Fruit fly (Drosophila melanogaster) whole organism, embryonic: Measurements from ENCODE around the gene Tctp.

Experiments used
- Ada2b ChIP-seq: fragments of 200-800 bp; sonication (Bioruptor generic); IDR thresholded peaks from 2 replicates; pipeline ENCODE4 v1.3.6; 2022; ENCODE audit warnings: missing biosample characterization, missing genetic modification characterization
- CG1024 ChIP-seq: fragments of 200-800 bp; sonication (Bioruptor generic); IDR thresholded peaks from 2 replicates; pipeline ENCODE4 v1.3.6; 2022; ENCODE audit warnings: missing biosample characterization, missing genetic modification characterization
- CG10431 ChIP-seq: fragments of 200-800 bp; sonication (Bioruptor generic); optimal IDR thresholded peaks from 3 replicates; lab custom pipeline; 2018; ENCODE audit warnings: missing biosample characterization, mild to moderate bottlenecking, missing genetic modification characterization
- CG11398 ChIP-seq: fragments of 200-800 bp; sonication (Bioruptor generic); optimal IDR thresholded peaks from 2 replicates; lab custom pipeline; 2016; ENCODE audit warnings: missing biosample characterization, missing genetic modification characterization
- CG11504 ChIP-seq: fragments of 200-800 bp; sonication (Bioruptor generic); optimal IDR thresholded peaks from 3 replicates; lab custom pipeline; 2019; ENCODE audit warnings: missing biosample characterization, mild to moderate bottlenecking, missing genetic modification characterization, moderate library complexity
- CG11695 ChIP-seq: fragments of 200-800 bp; sonication (Bioruptor generic); IDR thresholded peaks from 3 replicates; pipeline ENCODE4 v1.3.6; 2022; ENCODE audit warnings: missing biosample characterization, missing genetic modification characterization
- CG12769 ChIP-seq: fragments of 200-800 bp; sonication (Bioruptor generic); optimal IDR thresholded peaks from 2 replicates; lab custom pipeline; 2019; ENCODE audit warnings: missing biosample characterization, mild to moderate bottlenecking, missing genetic modification characterization, moderate library complexity
- CG13287 ChIP-seq: fragments of 200-800 bp; sonication (Bioruptor generic); IDR thresholded peaks from 2 replicates; pipeline ENCODE4 v1.3.6; 2022; ENCODE audit warnings: missing biosample characterization, missing genetic modification characterization; ENCODE audit not compliant: partially characterized antibody
- CG16779 ChIP-seq: fragments of 200-800 bp; sonication (Bioruptor generic); IDR thresholded peaks from 2 replicates; pipeline ENCODE4 v1.3.6; 2022; ENCODE audit warnings: missing biosample characterization, missing genetic modification characterization
- CG16815 ChIP-seq: fragments of 200-800 bp; sonication (Bioruptor generic); optimal IDR thresholded peaks from 3 replicates; lab custom pipeline; 2017; ENCODE audit warnings: missing biosample characterization, mild to moderate bottlenecking, missing genetic modification characterization
- CG17385 ChIP-seq: fragments of 200-800 bp; sonication (Bioruptor generic); optimal IDR thresholded peaks from 3 replicates; lab custom pipeline; 2018; ENCODE audit warnings: missing biosample characterization, mild to moderate bottlenecking, missing genetic modification characterization
- CG3065 ChIP-seq: fragments of 200-800 bp; sonication (Bioruptor generic); optimal IDR thresholded peaks from 2 replicates; lab custom pipeline; 2016; ENCODE audit warnings: missing biosample characterization, missing genetic modification characterization
- CG34224 ChIP-seq: fragments of 200-800 bp; sonication (Bioruptor generic); IDR thresholded peaks from 3 replicates; pipeline ENCODE4 v1.3.6; 2022; ENCODE audit warnings: missing biosample characterization, missing genetic modification characterization; ENCODE audit not compliant: partially characterized antibody
- CG34422 ChIP-seq: fragments of 200-800 bp; sonication (Bioruptor generic); IDR thresholded peaks from 3 replicates; pipeline ENCODE4 v1.3.6; 2022; ENCODE audit warnings: missing biosample characterization, missing genetic modification characterization
- CG3838 ChIP-seq: fragments of 200-800 bp; sonication (Bioruptor generic); optimal IDR thresholded peaks from 3 replicates; lab custom pipeline; 2016; ENCODE audit warnings: missing biosample characterization, missing genetic modification characterization
- Dek ChIP-seq: fragments of 200-800 bp; sonication (Bioruptor generic); optimal IDR thresholded peaks from 3 replicates; lab custom pipeline; 2019; ENCODE audit warnings: missing biosample characterization, mild to moderate bottlenecking, missing genetic modification characterization, moderate library complexity
- Dp ChIP-seq: fragments of 200-800 bp; sonication (Bioruptor generic); optimal IDR thresholded peaks from 2 replicates; lab custom pipeline; 2018; ENCODE audit warnings: missing biosample characterization, mild to moderate bottlenecking, missing genetic modification characterization, moderate library complexity
- Ets97D ChIP-seq: fragments of 200-800 bp; sonication (Bioruptor generic); optimal IDR thresholded peaks from 3 replicates; lab custom pipeline; 2016; ENCODE audit warnings: missing biosample characterization, missing genetic modification characterization
- GATAe ChIP-seq: fragments of 200-800 bp; sonication (Bioruptor generic); conservative IDR thresholded peaks from 2 replicates; pipeline ENCODE4 v1.3.6; 2022; ENCODE audit warnings: missing biosample characterization, missing genetic modification characterization
- Gsc ChIP-seq: fragments of 200-800 bp; sonication (Bioruptor generic); IDR thresholded peaks from 2 replicates; pipeline ENCODE4 v1.3.6; 2022; ENCODE audit warnings: missing biosample characterization, missing genetic modification characterization
- HLH4C ChIP-seq: fragments of 200-800 bp; sonication (Bioruptor generic); IDR thresholded peaks from 3 replicates; pipeline ENCODE4 v1.3.6; 2022; ENCODE audit warnings: missing biosample characterization, missing genetic modification characterization; ENCODE audit not compliant: partially characterized antibody
- Hmx ChIP-seq: fragments of 200-800 bp; sonication (Bioruptor generic); optimal IDR thresholded peaks from 2 replicates; lab custom pipeline; 2016; ENCODE audit warnings: missing biosample characterization, missing genetic modification characterization
- Hr51 ChIP-seq, 2 experiments: fragments of 200-800 bp; sonication (Bioruptor generic); optimal IDR thresholded peaks; 2 replicates in 1 of 2; 3 replicates in 1 of 2; lab custom pipeline; 2016 to 2018; ENCODE audit warnings: missing biosample characterization in 2 of 2, missing genetic modification characterization in 2 of 2, mild to moderate bottlenecking in 1 of 2, moderate library complexity in 1 of 2
- MESR4 ChIP-seq: fragments of 200-800 bp; sonication (Bioruptor generic); optimal IDR thresholded peaks from 2 replicates; lab custom pipeline; 2018; ENCODE audit warnings: missing biosample characterization, mild to moderate bottlenecking, missing genetic modification characterization, moderate library complexity
- NC2β ChIP-seq: fragments of 200-800 bp; sonication (Bioruptor generic); optimal IDR thresholded peaks from 2 replicates; lab custom pipeline; 2016; ENCODE audit warnings: missing biosample characterization, missing genetic modification characterization
- Pdp1 ChIP-seq, 2 experiments: fragments of 200-800 bp; sonication (Bioruptor generic); optimal IDR thresholded peaks; 3 replicates each; lab custom pipeline; 2016; ENCODE audit warnings: missing biosample characterization in 2 of 2, missing genetic modification characterization in 2 of 2, mild to moderate bottlenecking in 1 of 2, moderate library complexity in 1 of 2
- Sox102F ChIP-seq: fragments of 200-800 bp; sonication (Bioruptor generic); optimal IDR thresholded peaks from 2 replicates; lab custom pipeline; 2018; ENCODE audit warnings: missing biosample characterization, mild to moderate bottlenecking, missing genetic modification characterization, moderate library complexity
- Spps ChIP-seq: fragments of 200-800 bp; sonication (Bioruptor generic); optimal IDR thresholded peaks from 2 replicates; lab custom pipeline; 2018; ENCODE audit warnings: missing biosample characterization, mild to moderate bottlenecking, missing genetic modification characterization
- ato ChIP-seq: fragments of 200-800 bp; sonication (Bioruptor generic); IDR thresholded peaks from 2 replicates; pipeline ENCODE4 v1.3.6; 2022; ENCODE audit warnings: missing biosample characterization, missing genetic modification characterization; ENCODE audit not compliant: partially characterized antibody
- bbx ChIP-seq: fragments of 200-800 bp; sonication (Bioruptor generic); IDR thresholded peaks from 2 replicates; pipeline ENCODE4 v1.3.6; 2022; ENCODE audit warnings: missing biosample characterization, missing genetic modification characterization; ENCODE audit not compliant: partially characterized antibody
- bowl ChIP-seq: fragments of 200-800 bp; sonication (Bioruptor generic); IDR thresholded peaks from 2 replicates; pipeline ENCODE4 v1.3.6; 2022; ENCODE audit warnings: missing biosample characterization, missing genetic modification characterization
- dm ChIP-seq: fragments of 200-800 bp; sonication (Bioruptor generic); optimal IDR thresholded peaks from 3 replicates; lab custom pipeline; 2016; ENCODE audit warnings: missing biosample characterization, missing genetic modification characterization
- dpn ChIP-seq, 2 experiments: fragments of 200-800 bp; sonication (Bioruptor generic); optimal IDR thresholded peaks; 3 replicates each; lab custom pipeline; 2016; ENCODE audit warnings: missing biosample characterization in 2 of 2, missing genetic modification characterization in 2 of 2
- fru ChIP-seq: fragments of >200 bp; optimal IDR thresholded peaks from 2 replicates; lab custom pipeline; 2017
- hbn ChIP-seq: fragments of 200-800 bp; sonication (Bioruptor generic); IDR thresholded peaks from 2 replicates; pipeline ENCODE4 v1.3.6; 2022; ENCODE audit warnings: missing biosample characterization, missing genetic modification characterization; ENCODE audit not compliant: partially characterized antibody
- hkb ChIP-seq, 2 experiments: fragments of 200-800 bp in 1 of 2; fragments of >200 bp in 1 of 2; sonication (Bioruptor generic) in 1 of 2; IDR thresholded peaks in 1 of 2; optimal IDR thresholded peaks in 1 of 2; 2 replicates each; pipeline versions ENCODE4 v1.3.6 to Lab custom; 2017 to 2022; ENCODE audit warnings: missing biosample characterization in 1 of 2, missing genetic modification characterization in 1 of 2
- hth ChIP-seq: fragments of >200 bp; optimal IDR thresholded peaks from 2 replicates; lab custom pipeline; 2017; ENCODE audit warnings: inconsistent platforms
- mam ChIP-seq: fragments of 200-800 bp; sonication (Bioruptor generic); optimal IDR thresholded peaks from 3 replicates; lab custom pipeline; 2016; ENCODE audit warnings: missing biosample characterization, missing genetic modification characterization
- mirr ChIP-seq: fragments of 200-800 bp; sonication (Bioruptor generic); optimal IDR thresholded peaks from 3 replicates; lab custom pipeline; 2018; ENCODE audit warnings: missing biosample characterization, mild to moderate bottlenecking, missing genetic modification characterization
- prd ChIP-seq, 3 experiments: fragments of >200 bp in 2 of 3; fragments of 200-800 bp in 1 of 3; sonication (Bioruptor generic) in 1 of 3; optimal IDR thresholded peaks in 2 of 3; IDR thresholded peaks in 1 of 3; 2 replicates in 2 of 3; 3 replicates in 1 of 3; pipeline versions ENCODE4 v1.3.6 to Lab custom; 2017 to 2022; ENCODE audit warnings: missing biosample characterization in 1 of 3, missing genetic modification characterization in 1 of 3
- sens ChIP-seq: fragments of 200-800 bp; sonication (Bioruptor generic); peaks from one replicate; lab custom pipeline; 2016; ENCODE audit warnings: missing biosample characterization, missing genetic modification characterization
- sens-2 ChIP-seq: fragments of 200-800 bp; sonication (Bioruptor generic); IDR thresholded peaks from 2 replicates; pipeline ENCODE4 v1.3.6; 2022; ENCODE audit warnings: missing biosample characterization, missing genetic modification characterization
- sna ChIP-seq: fragments of 200-800 bp; sonication (Bioruptor generic); IDR thresholded peaks from 2 replicates; pipeline ENCODE4 v1.3.6; 2022; ENCODE audit warnings: missing biosample characterization, missing genetic modification characterization; ENCODE audit not compliant: partially characterized antibody
- stwl ChIP-seq: fragments of 200-800 bp; sonication (Bioruptor generic); optimal IDR thresholded peaks from 3 replicates; lab custom pipeline; 2018; ENCODE audit warnings: missing biosample characterization, mild to moderate bottlenecking, missing genetic modification characterization, moderate library complexity
- sug ChIP-seq: fragments of 200-800 bp; optimal IDR thresholded peaks from 2 replicates; lab custom pipeline; 2019; ENCODE audit warnings: missing biosample characterization, mild to moderate bottlenecking, missing genetic modification characterization, moderate library complexity
- tap ChIP-seq: fragments of 200-800 bp; optimal IDR thresholded peaks from 3 replicates; lab custom pipeline; 2019; ENCODE audit warnings: missing biosample characterization, mild to moderate bottlenecking, missing genetic modification characterization, moderate library complexity
- ttk ChIP-seq: fragments of 200-800 bp; sonication (Bioruptor generic); IDR thresholded peaks from 2 replicates; pipeline ENCODE4 v2.1.2; 2022; ENCODE audit warnings: missing biosample characterization, missing genetic modification characterization
- twi ChIP-seq: fragments of 200-800 bp; optimal IDR thresholded peaks from 2 replicates; lab custom pipeline; 2019; ENCODE audit warnings: missing biosample characterization, mild to moderate bottlenecking, missing genetic modification characterization, moderate library complexity
- wek ChIP-seq: fragments of 200-800 bp; sonication (Bioruptor generic); optimal IDR thresholded peaks from 3 replicates; lab custom pipeline; 2018; ENCODE audit warnings: missing biosample characterization, mild to moderate bottlenecking, missing genetic modification characterization, moderate library complexity
- zen ChIP-seq: fragments of 200-800 bp; sonication (Bioruptor generic); optimal IDR thresholded peaks from 3 replicates; lab custom pipeline; 2018; ENCODE audit warnings: missing biosample characterization, mild to moderate bottlenecking, missing genetic modification characterization, moderate library complexity

Gene Tctp

dm6 chr3R:11236041-11236440 is 26.0 kb downstream of the Tctp start, which contains the start of gene CG31441 (continued):
- TF ChIP-seq CG3838 (GFP tag; lab: Kevin White, UChicago): peak; percentile 39
- no peak for TF ChIP-seq Dek (tag; lab: Kevin White, UChicago)
- no peak for TF ChIP-seq Ada2b
- TF ChIP-seq bowl (GFP tag; lab: Robert Waterston, UW): no peak
- no peak for TF ChIP-seq hth (lab: Kevin White, UChicago)
- TF ChIP-seq CG12769 (tag; lab: Kevin White, UChicago): no peak
- no peak for TF ChIP-seq Spps (tag; lab: Kevin White, UChicago)
- TF ChIP-seq sens (GFP tag; lab: Kevin White, UChicago): peak; percentile 83
- no peak for TF ChIP-seq CG11504
- TF ChIP-seq Hmx (GFP tag; lab: Kevin White, UChicago): no peak
- TF ChIP-seq GATAe (GFP tag; lab: Robert Waterston, UW): no peak
- peak; percentile 75 for TF ChIP-seq CG34224 (GFP tag; lab: Robert Waterston, UW)
- no peak for TF ChIP-seq Hr51 (GFP tag; optimal IDR thresholded peaks at IDR 0.05; lab: Kevin White, UChicago)
- no peak for TF ChIP-seq ttk (GFP tag; lab: Robert Waterston, UW)
- no peak for TF ChIP-seq dpn (GFP tag; optimal IDR thresholded peaks at IDR 0.05; lab: Kevin White, UChicago)
- peak; percentile 63 for TF ChIP-seq hbn
- TF ChIP-seq CG11398 (GFP tag; lab: Kevin White, UChicago): no peak
- TF ChIP-seq wek (GFP tag; lab: Kevin White, UChicago): no peak
- TF ChIP-seq zen (tag; lab: Kevin White, UChicago): peak; percentile 30
- no peak for TF ChIP-seq hkb (optimal IDR thresholded peaks at IDR 0.05; lab: Kevin White, UChicago)
- TF ChIP-seq hkb (GFP tag; IDR thresholded peaks at IDR 0.05; lab: Robert Waterston, UW): no peak
- TF ChIP-seq Gsc (GFP tag; lab: Robert Waterston, UW): no peak
- TF ChIP-seq ato (GFP tag; lab: Robert Waterston, UW): peak; percentile 30; the same call in 1 of the 2 replicates
- TF ChIP-seq prd (optimal IDR thresholded peaks at IDR 0.05; lab: Kevin White, UChicago): no peak
- no peak for TF ChIP-seq prd (GFP tag; IDR thresholded peaks at IDR 0.05; lab: Robert Waterston, UW)
- TF ChIP-seq sens-2 (GFP tag; lab: Robert Waterston, UW): no peak
- no peak; the same call in 2 of the 3 replicates for TF ChIP-seq HLH4C (GFP tag; lab: Robert Waterston, UW)
- no peak for TF ChIP-seq mirr (GFP tag; lab: Kevin White, UChicago)
- no peak for TF ChIP-seq CG1024
- 0 out of 2 replicates have a peak, but pooled peaks have one; percentile 50 for TF ChIP-seq sna (GFP tag; lab: Robert Waterston, UW)
- TF ChIP-seq Sox102F (GFP tag; lab: Kevin White, UChicago): no peak
- no peak for TF ChIP-seq CG16779 (GFP tag; lab: Robert Waterston, UW)
- TF ChIP-seq, all 482 proteins: peak for 45

- TF ChIP-seq CG17385: peak; percentile 98
- TF ChIP-seq dm (GFP tag; lab: Kevin White, UChicago): peak; percentile 23
- no peak for TF ChIP-seq CG16815 (GFP tag; lab: Kevin White, UChicago)
- TF ChIP-seq Hr51 (GFP tag; optimal IDR thresholded peaks at IDR 0.05; lab: Kevin White, UChicago): no peak
- peak; percentile 54; the same call in 1 of the 3 replicates for TF ChIP-seq CG34422 (GFP tag; lab: Robert Waterston, UW)
- no peak for TF ChIP-seq CG10431 (GFP tag; lab: Kevin White, UChicago)
- no peak for TF ChIP-seq NC2β (GFP tag; lab: Kevin White, UChicago)
- TF ChIP-seq twi (tag; lab: Kevin White, UChicago): no peak
- TF ChIP-seq MESR4 (GFP tag; lab: Kevin White, UChicago): peak; percentile 83
- TF ChIP-seq sug: peak; percentile 96
- TF ChIP-seq Dp: peak; percentile 91
- no peak for TF ChIP-seq fru (lab: Kevin White, UChicago)
- TF ChIP-seq tap (tag; lab: Kevin White, UChicago): no peak
- peak in 1 of 2 experiments; percentile 9 for TF ChIP-seq Pdp1 (GFP tag; optimal IDR thresholded peaks at IDR 0.05; lab: Kevin White, UChicago)
- peak; percentile 28; the same call in 1 of the 2 replicates for TF ChIP-seq CG13287 (GFP tag; lab: Robert Waterston, UW)
- TF ChIP-seq CG3065 (GFP tag; lab: Kevin White, UChicago): no peak
- TF ChIP-seq bbx (GFP tag; lab: Robert Waterston, UW): peak; percentile 19; the same call in 1 of the 2 replicates
- TF ChIP-seq CG11695: no peak
- peak; percentile 48 for TF ChIP-seq stwl
- no peak for TF ChIP-seq mam (GFP tag; lab: Kevin White, UChicago)
- TF ChIP-seq Ets97D (GFP tag; lab: Kevin White, UChicago): peak; percentile 44
These were observed 27.6 kb downstream of the Tctp start, which contains the start of gene CG31388 for dm6 chr3R:11237598-11237997. CG31388 (plus strand) TSS chr3R:11237815.
